Fruit fly (Drosophila melanogaster) whole organism, embryonic: ENCODE measurements around the gene Sec20.

Source experiments
- B-H1 ChIP-seq: fragments of 200-800 bp; sonication (Bioruptor generic); IDR thresholded peaks from 3 replicates; pipeline ENCODE4 v1.3.6; 2022; ENCODE audit warnings: missing biosample characterization, missing genetic modification characterization
- BEAF-32 ChIP-seq: fragments of 200-800 bp; sonication (Bioruptor generic); optimal IDR thresholded peaks from 3 replicates; lab custom pipeline; 2017; ENCODE audit warnings: missing biosample characterization, missing genetic modification characterization, mild to moderate bottlenecking, moderate library complexity, missing genetic modification reagents
- Bteb2 ChIP-seq: fragments of 200-800 bp; sonication (Bioruptor generic); optimal IDR thresholded peaks from 2 replicates; lab custom pipeline; 2016; ENCODE audit warnings: missing biosample characterization, missing genetic modification characterization
- CG10431 ChIP-seq: fragments of 200-800 bp; sonication (Bioruptor generic); optimal IDR thresholded peaks from 3 replicates; lab custom pipeline; 2018; ENCODE audit warnings: missing biosample characterization, mild to moderate bottlenecking, missing genetic modification characterization
- CG11456 ChIP-seq: fragments of 200-800 bp; sonication (Bioruptor generic); IDR thresholded peaks from 3 replicates; pipeline ENCODE4 v1.3.6; 2022; ENCODE audit warnings: missing biosample characterization, missing genetic modification characterization
- CG12104 ChIP-seq: fragments of 200-800 bp; sonication (Bioruptor generic); optimal IDR thresholded peaks from 3 replicates; lab custom pipeline; 2016; ENCODE audit warnings: missing biosample characterization, missing genetic modification characterization
- CG12219 ChIP-seq: fragments of 200-800 bp; sonication (Bioruptor generic); optimal IDR thresholded peaks from 3 replicates; lab custom pipeline; 2018; ENCODE audit warnings: missing biosample characterization, mild to moderate bottlenecking, missing genetic modification characterization
- CG15696 ChIP-seq: fragments of 200-800 bp; sonication (Bioruptor generic); optimal IDR thresholded peaks from 2 replicates; lab custom pipeline; 2019; ENCODE audit warnings: missing biosample characterization, mild to moderate bottlenecking, missing genetic modification characterization, moderate library complexity
- CG1603 ChIP-seq: fragments of 200-800 bp; sonication (Bioruptor generic); optimal IDR thresholded peaks from 2 replicates; lab custom pipeline; 2019; ENCODE audit warnings: missing biosample characterization, mild to moderate bottlenecking, missing genetic modification characterization, moderate library complexity
- CG16813 ChIP-seq: fragments of 200-800 bp; sonication (Bioruptor generic); IDR thresholded peaks from 3 replicates; pipeline ENCODE4 v1.3.6; 2022; ENCODE audit warnings: missing biosample characterization, missing genetic modification characterization; ENCODE audit not compliant: partially characterized antibody
- CG17186 ChIP-seq: fragments of 200-800 bp; sonication (Bioruptor generic); optimal IDR thresholded peaks from 3 replicates; lab custom pipeline; 2017; ENCODE audit warnings: missing biosample characterization, missing genetic modification reagents, missing genetic modification characterization
- CG18476 ChIP-seq: fragments of 200-800 bp; sonication (Bioruptor generic); optimal IDR thresholded peaks from 2 replicates; lab custom pipeline; 2016; ENCODE audit warnings: missing biosample characterization, mild to moderate bottlenecking, missing genetic modification characterization
- CG18619 ChIP-seq: fragments of 200-800 bp; sonication (Bioruptor generic); optimal IDR thresholded peaks from 3 replicates; lab custom pipeline; 2017; ENCODE audit warnings: missing biosample characterization, mild to moderate bottlenecking, missing genetic modification characterization
- CG2129 ChIP-seq: fragments of 200-800 bp; sonication (Bioruptor generic); IDR thresholded peaks from 2 replicates; pipeline ENCODE4 v1.3.6; 2022; ENCODE audit warnings: missing biosample characterization, missing genetic modification characterization; ENCODE audit not compliant: partially characterized antibody
- CG30020 ChIP-seq: fragments of 200-800 bp; optimal IDR thresholded peaks from 2 replicates; lab custom pipeline; 2019; ENCODE audit warnings: missing biosample characterization, mild to moderate bottlenecking, missing genetic modification characterization, moderate library complexity
- CG3281 ChIP-seq: fragments of 200-800 bp; sonication (Bioruptor generic); optimal IDR thresholded peaks from 3 replicates; lab custom pipeline; 2017; ENCODE audit warnings: missing biosample characterization, mild to moderate bottlenecking, missing genetic modification characterization
- CG6272 ChIP-seq: fragments of 200-800 bp; sonication (Bioruptor generic); IDR thresholded peaks from 2 replicates; pipeline ENCODE4 v1.3.6; 2022; ENCODE audit warnings: missing biosample characterization, missing genetic modification characterization
- CG7357 ChIP-seq: fragments of 200-800 bp; sonication (Bioruptor generic); IDR thresholded peaks from 3 replicates; pipeline ENCODE4 v1.3.6; 2022; ENCODE audit warnings: missing biosample characterization, missing genetic modification characterization
- CG7745 ChIP-seq: fragments of 200-800 bp; sonication (Bioruptor generic); optimal IDR thresholded peaks from 2 replicates; lab custom pipeline; 2018; ENCODE audit warnings: missing biosample characterization, mild to moderate bottlenecking, missing genetic modification characterization, moderate library complexity
- CG8089 ChIP-seq: fragments of 200-800 bp; sonication (Bioruptor generic); optimal IDR thresholded peaks from 3 replicates; lab custom pipeline; 2016; ENCODE audit warnings: missing biosample characterization, missing genetic modification characterization
- CG8765 ChIP-seq: fragments of 200-800 bp; sonication (Bioruptor generic); IDR thresholded peaks from 2 replicates; pipeline ENCODE4 v1.3.6; 2022; ENCODE audit warnings: missing biosample characterization, missing genetic modification characterization
- CG9215 ChIP-seq: fragments of 200-800 bp; sonication (Bioruptor generic); IDR thresholded peaks from 2 replicates; pipeline ENCODE4 v1.3.6; 2022; ENCODE audit warnings: missing biosample characterization, missing genetic modification characterization
- CHES-1-like ChIP-seq: fragments of 200-800 bp; sonication (Bioruptor generic); optimal IDR thresholded peaks from 2 replicates; lab custom pipeline; 2016; ENCODE audit warnings: missing biosample characterization, missing genetic modification characterization
- CrebB ChIP-seq: fragments of 200-800 bp; sonication (Bioruptor generic); optimal IDR thresholded peaks from 3 replicates; lab custom pipeline; 2018; ENCODE audit warnings: missing biosample characterization, mild to moderate bottlenecking, missing genetic modification characterization
- D19A ChIP-seq: fragments of 200-800 bp; optimal IDR thresholded peaks from 3 replicates; lab custom pipeline; 2019; ENCODE audit warnings: missing biosample characterization, mild to moderate bottlenecking, missing genetic modification characterization, moderate library complexity
- Dp ChIP-seq: fragments of 200-800 bp; sonication (Bioruptor generic); optimal IDR thresholded peaks from 2 replicates; lab custom pipeline; 2018; ENCODE audit warnings: missing biosample characterization, mild to moderate bottlenecking, missing genetic modification characterization, moderate library complexity
- Eip74EF ChIP-seq, 2 experiments: fragments of 200-800 bp in 1 of 2; fragments of >200 bp in 1 of 2; sonication (Bioruptor generic) in 1 of 2; optimal IDR thresholded peaks; 2 replicates each; lab custom pipeline; 2017 to 2019; ENCODE audit warnings: missing biosample characterization in 2 of 2, missing genetic modification characterization in 2 of 2, mild to moderate bottlenecking in 1 of 2, moderate library complexity in 1 of 2
- Pdp1 ChIP-seq, 2 experiments: fragments of 200-800 bp; sonication (Bioruptor generic); optimal IDR thresholded peaks; 3 replicates each; lab custom pipeline; 2016; ENCODE audit warnings: missing biosample characterization in 2 of 2, missing genetic modification characterization in 2 of 2, mild to moderate bottlenecking in 1 of 2, moderate library complexity in 1 of 2
- Sox100B ChIP-seq: fragments of 200-800 bp; sonication (Bioruptor generic); optimal IDR thresholded peaks from 3 replicates; lab custom pipeline; 2018; ENCODE audit warnings: missing biosample characterization, mild to moderate bottlenecking, missing genetic modification characterization
- Spps ChIP-seq: fragments of 200-800 bp; sonication (Bioruptor generic); optimal IDR thresholded peaks from 2 replicates; lab custom pipeline; 2018; ENCODE audit warnings: missing biosample characterization, mild to moderate bottlenecking, missing genetic modification characterization
- Sry-δ ChIP-seq: fragments of 200-800 bp; sonication (Bioruptor generic); optimal IDR thresholded peaks from 2 replicates; lab custom pipeline; 2016; ENCODE audit warnings: missing biosample characterization, missing genetic modification characterization
- ara ChIP-seq: fragments of 200-800 bp; sonication (Bioruptor generic); IDR thresholded peaks from 2 replicates; pipeline ENCODE4 v1.3.6; 2022; ENCODE audit warnings: missing biosample characterization, missing genetic modification characterization
- chm ChIP-seq: fragments of 200-800 bp; sonication (Bioruptor generic); IDR thresholded peaks from 2 replicates; pipeline ENCODE4 v1.3.6; 2022; ENCODE audit warnings: missing biosample characterization, missing genetic modification characterization
- crp ChIP-seq, 2 experiments: fragments of 200-800 bp; sonication (Bioruptor generic); optimal IDR thresholded peaks; 2 replicates in 1 of 2; 3 replicates in 1 of 2; lab custom pipeline; 2017; ENCODE audit warnings: missing biosample characterization in 2 of 2, missing genetic modification characterization in 2 of 2, mild to moderate bottlenecking in 1 of 2, moderate library complexity in 1 of 2
- dati ChIP-seq: fragments of 200-800 bp; sonication (Bioruptor generic); IDR thresholded peaks from 2 replicates; pipeline ENCODE4 v1.3.6; 2022; ENCODE audit warnings: missing biosample characterization, missing genetic modification characterization
- dm ChIP-seq: fragments of 200-800 bp; sonication (Bioruptor generic); optimal IDR thresholded peaks from 3 replicates; lab custom pipeline; 2016; ENCODE audit warnings: missing biosample characterization, missing genetic modification characterization
- en ChIP-seq: fragments of 200-800 bp; sonication (Bioruptor generic); optimal IDR thresholded peaks from 2 replicates; lab custom pipeline; 2016; ENCODE audit warnings: missing biosample characterization, missing genetic modification characterization
- fd3F ChIP-seq: fragments of 200-800 bp; sonication (Bioruptor generic); optimal IDR thresholded peaks from 2 replicates; lab custom pipeline; 2018; ENCODE audit warnings: missing biosample characterization, mild to moderate bottlenecking, missing genetic modification characterization, moderate library complexity
- ftz-f1 ChIP-seq: fragments of 200-800 bp; sonication (Bioruptor generic); optimal IDR thresholded peaks from 2 replicates; lab custom pipeline; 2016; ENCODE audit warnings: missing biosample characterization, missing genetic modification characterization
- ham ChIP-seq: fragments of 200-800 bp; sonication (Bioruptor generic); IDR thresholded peaks from 2 replicates; pipeline ENCODE4 v1.3.6; 2022; ENCODE audit warnings: missing biosample characterization, missing genetic modification characterization
- jing ChIP-seq: fragments of 200-800 bp; sonication (Bioruptor generic); optimal IDR thresholded peaks from 2 replicates; lab custom pipeline; 2018; ENCODE audit warnings: missing biosample characterization, mild to moderate bottlenecking, missing genetic modification characterization
- p53 ChIP-seq: fragments of 200-800 bp; sonication (Bioruptor generic); optimal IDR thresholded peaks from 2 replicates; lab custom pipeline; 2016; ENCODE audit warnings: missing biosample characterization, missing genetic modification characterization
- pros ChIP-seq: fragments of 200-800 bp; sonication (Bioruptor generic); optimal IDR thresholded peaks from 3 replicates; lab custom pipeline; 2019; ENCODE audit warnings: missing biosample characterization, mild to moderate bottlenecking, missing genetic modification characterization, moderate library complexity
- sim ChIP-seq: fragments of 200-800 bp; sonication (Bioruptor generic); IDR thresholded peaks from 2 replicates; pipeline ENCODE4 v1.3.6; 2022; ENCODE audit warnings: missing biosample characterization, missing genetic modification characterization
- sob ChIP-seq: fragments of 200-800 bp; sonication (Bioruptor generic); IDR thresholded peaks from 2 replicates; pipeline ENCODE4 v1.3.6; 2022; ENCODE audit warnings: missing biosample characterization, missing genetic modification characterization
- twi ChIP-seq: fragments of 200-800 bp; optimal IDR thresholded peaks from 2 replicates; lab custom pipeline; 2019; ENCODE audit warnings: missing biosample characterization, mild to moderate bottlenecking, missing genetic modification characterization, moderate library complexity
- unpg ChIP-seq: fragments of 200-800 bp; sonication (Bioruptor generic); optimal IDR thresholded peaks from 3 replicates; lab custom pipeline; 2018; ENCODE audit warnings: missing biosample characterization, mild to moderate bottlenecking, missing genetic modification characterization, moderate library complexity
- wor ChIP-seq: fragments of 200-800 bp; sonication (Bioruptor generic); IDR thresholded peaks from 2 replicates; pipeline ENCODE4 v1.3.6; 2022; ENCODE audit warnings: missing biosample characterization, missing genetic modification characterization
- zen2 ChIP-seq: fragments of 200-800 bp; sonication (Bioruptor generic); IDR thresholded peaks from 3 replicates; pipeline ENCODE4 v1.3.6; 2022; ENCODE audit warnings: missing biosample characterization, missing genetic modification characterization; ENCODE audit not compliant: partially characterized antibody
- zfh2 ChIP-seq: fragments of 200-800 bp; sonication (Bioruptor generic); optimal IDR thresholded peaks from 2 replicates; lab custom pipeline; 2016; ENCODE audit warnings: missing biosample characterization, missing genetic modification characterization

Gene Sec20

dm6 chr3R:5791497-5791896 is 32.8 kb downstream of the Sec20 start, which contains the start of gene Hpf1 (continued):
- TF ChIP-seq pros (GFP tag; lab: Kevin White, UChicago) (peak; percentile 30), CG12219 (GFP tag; lab: Kevin White, UChicago) (peak; percentile 98), CG2129 (GFP tag; lab: Robert Waterston, UW) (no peak), CG30020 (tag; lab: Kevin White, UChicago) (peak; percentile 85), zfh2 (GFP tag; lab: Kevin White, UChicago) (peak; percentile 99), sob (GFP tag; lab: Robert Waterston, UW) (peak; percentile 98), CG9215 (GFP tag; lab: Robert Waterston, UW) (peak; percentile 97), CG17186 (GFP tag; lab: Kevin White, UChicago) (peak; percentile 90), fd3F (GFP tag; lab: Kevin White, UChicago) (peak; percentile 99), unpg (GFP tag; lab: Kevin White, UChicago) (peak; percentile 99), wor (peak; percentile 95), dm (peak; percentile 97), jing (GFP tag; lab: Kevin White, UChicago) (peak; percentile 96), CG15696 (tag; lab: Kevin White, UChicago) (peak; percentile 94), CG1603 (tag; lab: Kevin White, UChicago) (peak; percentile 97), Bteb2 (GFP tag; lab: Kevin White, UChicago) (peak; percentile 99), CG7357 (GFP tag; lab: Robert Waterston, UW) (peak; percentile 94), CHES-1-like (GFP tag; lab: Kevin White, UChicago) (peak; percentile 99), B-H1 (GFP tag; lab: Robert Waterston, UW) (peak; percentile 97), Spps (tag; lab: Kevin White, UChicago) (peak; percentile 94), ftz-f1 (peak; percentile 72), sim (GFP tag; lab: Robert Waterston, UW) (peak; percentile 93), CrebB (tag; lab: Kevin White, UChicago) (peak; percentile 98), en (peak; percentile 96), chm (GFP tag; lab: Robert Waterston, UW) (peak; percentile 95), CG11456 (GFP tag; lab: Robert Waterston, UW) (peak; percentile 98), ara (GFP tag; lab: Robert Waterston, UW) (peak; percentile 96), Eip74EF (GFP tag; optimal IDR thresholded peaks at IDR 0.05; lab: Kevin White, UChicago) (peak in 1 of 2 experiments; percentile 97), CG16813 (GFP tag; lab: Robert Waterston, UW) (no peak), p53 (GFP tag; lab: Kevin White, UChicago) (peak; percentile 96), ham (GFP tag; lab: Robert Waterston, UW) (peak; percentile 93), CG8089 (GFP tag; lab: Kevin White, UChicago) (peak; percentile 98), CG7745 (tag; lab: Kevin White, UChicago) (peak; percentile 58), CG18476 (GFP tag; lab: Kevin White, UChicago) (peak; percentile 96), crp (GFP tag; optimal IDR thresholded peaks at IDR 0.05; lab: Kevin White, UChicago) (peak in 1 of 2 experiments; percentile 69), zen2 (GFP tag; lab: Robert Waterston, UW) (no peak), Dp (GFP tag; lab: Kevin White, UChicago) (peak; percentile 52), D19A (peak; percentile 94), CG12104 (GFP tag; lab: Kevin White, UChicago) (peak; percentile 95), Pdp1 (GFP tag; optimal IDR thresholded peaks at IDR 0.05; lab: Kevin White, UChicago) (peak; percentile 97 to 99), CG8765 (peak; percentile 94), CG3281 (GFP tag; lab: Kevin White, UChicago) (peak; percentile 99), CG6272 (GFP tag; lab: Robert Waterston, UW) (peak; percentile 98), dati (GFP tag; lab: Robert Waterston, UW) (peak; percentile 93), twi (tag; lab: Kevin White, UChicago) (peak; percentile 94), CG18619 (peak; percentile 98), Sry-δ (GFP tag; lab: Kevin White, UChicago) (peak; percentile 81), BEAF-32 (peak; percentile 44), CG10431 (peak; percentile 74), Sox100B (GFP tag; lab: Kevin White, UChicago) (peak; percentile 96)
